Fruit fly (Drosophila melanogaster) whole organism, embryonic: Measurements from ENCODE around the gene CG5910.

Experiments used
- Adf1 ChIP-seq: fragments of 200-800 bp; sonication (Bioruptor generic); IDR thresholded peaks from 2 replicates; pipeline ENCODE4 v1.3.6; 2022; ENCODE audit warnings: missing biosample characterization, missing genetic modification characterization
- Blimp-1 ChIP-seq: fragments of 200-800 bp; sonication (Bioruptor generic); optimal IDR thresholded peaks from 3 replicates; lab custom pipeline; 2018; ENCODE audit warnings: missing biosample characterization, missing genetic modification characterization, mild to moderate bottlenecking, moderate library complexity, missing genetic modification reagents
- CG10209 ChIP-seq: fragments of 200-800 bp; sonication (Bioruptor generic); optimal IDR thresholded peaks from 3 replicates; lab custom pipeline; 2017; ENCODE audit warnings: missing biosample characterization, mild to moderate bottlenecking, missing genetic modification characterization, missing genetic modification reagents
- CG11093 ChIP-seq: fragments of 200-800 bp; sonication (Bioruptor generic); IDR thresholded peaks from 3 replicates; pipeline ENCODE4 v1.3.6; 2022; ENCODE audit warnings: missing biosample characterization, missing genetic modification characterization
- CG11560 ChIP-seq: fragments of 200-800 bp; sonication (Bioruptor generic); IDR thresholded peaks from 3 replicates; pipeline ENCODE4 v1.3.6; 2022; ENCODE audit warnings: missing biosample characterization, missing genetic modification characterization
- CG12236 ChIP-seq: fragments of 200-800 bp; sonication (Bioruptor generic); optimal IDR thresholded peaks from 2 replicates; lab custom pipeline; 2016; ENCODE audit warnings: missing biosample characterization, missing genetic modification characterization
- CG12744 ChIP-seq: fragments of 200-800 bp; sonication (Bioruptor generic); optimal IDR thresholded peaks from 2 replicates; lab custom pipeline; 2016; ENCODE audit warnings: missing biosample characterization, missing genetic modification characterization
- CG13123 ChIP-seq: fragments of 200-800 bp; sonication (Bioruptor generic); optimal IDR thresholded peaks from 2 replicates; lab custom pipeline; 2016; ENCODE audit warnings: missing biosample characterization, missing genetic modification characterization
- CG15011 ChIP-seq: fragments of 200-800 bp; sonication (Bioruptor generic); optimal IDR thresholded peaks from 3 replicates; lab custom pipeline; 2018; ENCODE audit warnings: missing biosample characterization, mild to moderate bottlenecking, missing genetic modification characterization
- CG16813 ChIP-seq: fragments of 200-800 bp; sonication (Bioruptor generic); IDR thresholded peaks from 3 replicates; pipeline ENCODE4 v1.3.6; 2022; ENCODE audit warnings: missing biosample characterization, missing genetic modification characterization; ENCODE audit not compliant: partially characterized antibody
- CG16863 ChIP-seq: fragments of 200-800 bp; sonication (Bioruptor generic); optimal IDR thresholded peaks from 3 replicates; lab custom pipeline; 2016; ENCODE audit warnings: missing biosample characterization, missing genetic modification characterization
- CG2712 ChIP-seq: fragments of 200-800 bp; optimal IDR thresholded peaks from 3 replicates; lab custom pipeline; 2019; ENCODE audit warnings: missing biosample characterization, mild to moderate bottlenecking, missing genetic modification characterization, moderate library complexity
- CG33557 ChIP-seq: fragments of 200-800 bp; sonication (Bioruptor generic); optimal IDR thresholded peaks from 2 replicates; lab custom pipeline; 2019; ENCODE audit warnings: missing biosample characterization, mild to moderate bottlenecking, missing genetic modification characterization, moderate library complexity
- CG3726 ChIP-seq: fragments of 200-800 bp; sonication (Bioruptor generic); IDR thresholded peaks from 3 replicates; pipeline ENCODE4, ENCODE4 v1.3.6; 2022; ENCODE audit warnings: missing biosample characterization, missing genetic modification characterization
- CG4404 ChIP-seq: fragments of 200-800 bp; sonication (Bioruptor generic); IDR thresholded peaks from 2 replicates; pipeline ENCODE4 v1.3.6; 2022; ENCODE audit warnings: missing biosample characterization, missing genetic modification characterization
- CG4820 ChIP-seq: fragments of 200-800 bp; sonication (Bioruptor generic); optimal IDR thresholded peaks from 3 replicates; lab custom pipeline; 2016; ENCODE audit warnings: missing biosample characterization, missing genetic modification characterization
- CG5180 ChIP-seq: fragments of 200-800 bp; sonication (Bioruptor generic); optimal IDR thresholded peaks from 3 replicates; lab custom pipeline; 2017; ENCODE audit warnings: missing biosample characterization, missing genetic modification characterization, mild to moderate bottlenecking, moderate library complexity, missing genetic modification reagents
- CG6654 ChIP-seq: fragments of 200-800 bp; sonication (Bioruptor generic); optimal IDR thresholded peaks from 2 replicates; lab custom pipeline; 2017; ENCODE audit warnings: missing biosample characterization, mild to moderate bottlenecking, missing genetic modification characterization
- CG7372 ChIP-seq: fragments of 200-800 bp; sonication (Bioruptor generic); IDR thresholded peaks from 2 replicates; pipeline ENCODE4 v1.3.6; 2022; ENCODE audit warnings: missing biosample characterization, missing genetic modification characterization
- CG8388 ChIP-seq: fragments of 200-800 bp; sonication (Bioruptor generic); optimal IDR thresholded peaks from 2 replicates; lab custom pipeline; 2019; ENCODE audit warnings: missing biosample characterization, mild to moderate bottlenecking, missing genetic modification characterization, moderate library complexity
- CG9609 ChIP-seq: fragments of 200-800 bp; sonication (Bioruptor generic); optimal IDR thresholded peaks from 3 replicates; lab custom pipeline; 2016; ENCODE audit warnings: missing biosample characterization, missing genetic modification characterization
- Dfd ChIP-seq, 2 experiments: fragments of >200 bp; optimal IDR thresholded peaks; 2 replicates each; lab custom pipeline; 2017; ENCODE audit warnings: missing biosample characterization in 2 of 2, missing genetic modification characterization in 2 of 2
- Drgx ChIP-seq: fragments of 200-800 bp; sonication (Bioruptor generic); IDR thresholded peaks from 2 replicates; pipeline ENCODE4 v1.3.6; 2022; ENCODE audit warnings: missing biosample characterization, missing genetic modification characterization
- Ets97D ChIP-seq: fragments of 200-800 bp; sonication (Bioruptor generic); optimal IDR thresholded peaks from 3 replicates; lab custom pipeline; 2016; ENCODE audit warnings: missing biosample characterization, missing genetic modification characterization
- GATAe ChIP-seq: fragments of 200-800 bp; sonication (Bioruptor generic); conservative IDR thresholded peaks from 2 replicates; pipeline ENCODE4 v1.3.6; 2022; ENCODE audit warnings: missing biosample characterization, missing genetic modification characterization
- HLH54F ChIP-seq: fragments of 200-800 bp; sonication (Bioruptor generic); optimal IDR thresholded peaks from 3 replicates; lab custom pipeline; 2016; ENCODE audit warnings: missing biosample characterization, missing genetic modification characterization
- Kr ChIP-seq: fragments of 200-800 bp; sonication (Bioruptor generic); optimal IDR thresholded peaks from 2 replicates; lab custom pipeline; 2017; ENCODE audit warnings: missing biosample characterization, mild to moderate bottlenecking, missing genetic modification characterization
- Max ChIP-seq: fragments of 200-800 bp; sonication (Bioruptor generic); optimal IDR thresholded peaks from 2 replicates; lab custom pipeline; 2016; ENCODE audit warnings: missing biosample characterization, mild to moderate bottlenecking, missing genetic modification characterization
- Med ChIP-seq: fragments of 200-800 bp; sonication (Bioruptor generic); peaks from one replicate; lab custom pipeline; 2016; ENCODE audit warnings: missing biosample characterization, missing genetic modification characterization, mild to moderate bottlenecking, inconsistent platforms, moderate library complexity
- NC2α ChIP-seq: fragments of 200-800 bp; sonication (Bioruptor generic); optimal IDR thresholded peaks from 2 replicates; lab custom pipeline; 2016; ENCODE audit warnings: missing biosample characterization, missing genetic modification characterization
- Spps ChIP-seq: fragments of 200-800 bp; sonication (Bioruptor generic); optimal IDR thresholded peaks from 2 replicates; lab custom pipeline; 2018; ENCODE audit warnings: missing biosample characterization, mild to moderate bottlenecking, missing genetic modification characterization
- Xrp1 ChIP-seq: fragments of 200-800 bp; sonication (Bioruptor generic); IDR thresholded peaks from 2 replicates; pipeline ENCODE4 v1.3.6; 2022; ENCODE audit warnings: missing biosample characterization, missing genetic modification characterization
- ara ChIP-seq: fragments of 200-800 bp; sonication (Bioruptor generic); IDR thresholded peaks from 2 replicates; pipeline ENCODE4 v1.3.6; 2022; ENCODE audit warnings: missing biosample characterization, missing genetic modification characterization
- az2 ChIP-seq: fragments of 200-800 bp; sonication (Bioruptor generic); optimal IDR thresholded peaks from 3 replicates; lab custom pipeline; 2016; ENCODE audit warnings: missing biosample characterization, missing genetic modification characterization
- bcd ChIP-seq: fragments of 200-800 bp; sonication (Bioruptor generic); optimal IDR thresholded peaks from 2 replicates; lab custom pipeline; 2017; ENCODE audit warnings: missing biosample characterization, mild to moderate bottlenecking, missing genetic modification characterization
- cato ChIP-seq: fragments of 200-800 bp; sonication (Bioruptor generic); optimal IDR thresholded peaks from 2 replicates; lab custom pipeline; 2016; ENCODE audit warnings: missing biosample characterization, missing genetic modification characterization, borderline replicate concordance
- crc ChIP-seq: fragments of 200-800 bp; sonication (Bioruptor generic); optimal IDR thresholded peaks from 2 replicates; lab custom pipeline; 2016; ENCODE audit warnings: missing biosample characterization, missing genetic modification characterization
- dmrt99B ChIP-seq: fragments of 200-800 bp; sonication (Bioruptor generic); optimal IDR thresholded peaks from 2 replicates; lab custom pipeline; 2018; ENCODE audit warnings: missing biosample characterization, mild to moderate bottlenecking, missing genetic modification characterization, moderate library complexity
- ems ChIP-seq: fragments of 200-800 bp; sonication (Bioruptor generic); optimal IDR thresholded peaks from 3 replicates; lab custom pipeline; 2016; ENCODE audit warnings: missing biosample characterization, missing genetic modification characterization
- fd102C ChIP-seq: fragments of 200-800 bp; sonication (Bioruptor generic); optimal IDR thresholded peaks from 2 replicates; lab custom pipeline; 2018; ENCODE audit warnings: missing biosample characterization, mild to moderate bottlenecking, missing genetic modification characterization, moderate library complexity
- fd3F ChIP-seq: fragments of 200-800 bp; sonication (Bioruptor generic); optimal IDR thresholded peaks from 2 replicates; lab custom pipeline; 2018; ENCODE audit warnings: missing biosample characterization, mild to moderate bottlenecking, missing genetic modification characterization, moderate library complexity
- fd96Cb ChIP-seq: fragments of 200-800 bp; sonication (Bioruptor generic); optimal IDR thresholded peaks from 2 replicates; lab custom pipeline; 2018; ENCODE audit warnings: missing biosample characterization, mild to moderate bottlenecking, missing genetic modification characterization, moderate library complexity
- hbn ChIP-seq: fragments of 200-800 bp; sonication (Bioruptor generic); IDR thresholded peaks from 2 replicates; pipeline ENCODE4 v1.3.6; 2022; ENCODE audit warnings: missing biosample characterization, missing genetic modification characterization; ENCODE audit not compliant: partially characterized antibody
- jigr1 ChIP-seq: fragments of 200-800 bp; sonication (Bioruptor generic); IDR thresholded peaks from 3 replicates; pipeline ENCODE4 v1.3.6; 2022; ENCODE audit warnings: missing biosample characterization, missing genetic modification characterization
- p53 ChIP-seq: fragments of 200-800 bp; sonication (Bioruptor generic); optimal IDR thresholded peaks from 2 replicates; lab custom pipeline; 2016; ENCODE audit warnings: missing biosample characterization, missing genetic modification characterization
- ro ChIP-seq: fragments of 200-800 bp; sonication (Bioruptor generic); IDR thresholded peaks from 2 replicates; pipeline ENCODE4 v1.3.6; 2022; ENCODE audit warnings: missing biosample characterization, missing genetic modification characterization
- sim ChIP-seq: fragments of 200-800 bp; sonication (Bioruptor generic); IDR thresholded peaks from 2 replicates; pipeline ENCODE4 v1.3.6; 2022; ENCODE audit warnings: missing biosample characterization, missing genetic modification characterization
- sob ChIP-seq: fragments of 200-800 bp; sonication (Bioruptor generic); IDR thresholded peaks from 2 replicates; pipeline ENCODE4 v1.3.6; 2022; ENCODE audit warnings: missing biosample characterization, missing genetic modification characterization
- trem ChIP-seq: fragments of 200-800 bp; optimal IDR thresholded peaks from 3 replicates; lab custom pipeline; 2019; ENCODE audit warnings: missing biosample characterization, mild to moderate bottlenecking, missing genetic modification characterization, moderate library complexity
- wdn ChIP-seq: fragments of 200-800 bp; sonication (Bioruptor generic); IDR thresholded peaks from 2 replicates; pipeline ENCODE4 v1.3.6; 2022; ENCODE audit warnings: missing biosample characterization, missing genetic modification characterization

The CG5910 gene

dm6 chr3L:20405971-20406948 lies 36.0 kb upstream of the CG5910 start (continued):
- TF ChIP-seq CG4404 (no peak), Max (no peak), CG11093 (GFP tag; lab: Robert Waterston, UW) (no peak), Drgx (no peak), CG4820 (GFP tag; lab: Kevin White, UChicago) (no peak), dmrt99B (tag; lab: Kevin White, UChicago) (no peak), trem (tag; lab: Kevin White, UChicago) (no peak), Spps (tag; lab: Kevin White, UChicago) (no peak), fd102C (GFP tag; lab: Kevin White, UChicago) (peak; percentile 13), fd96Cb (no peak), Dfd (GFP tag; optimal IDR thresholded peaks at IDR 0.05; lab: Kevin White, UChicago) (no peak), Med (peak; percentile 4), CG16863 (GFP tag; lab: Kevin White, UChicago) (no peak), cato (GFP tag; lab: Kevin White, UChicago) (no peak), Blimp-1 (GFP tag; lab: Kevin White, UChicago) (peak; percentile 31), jigr1 (no peak), Xrp1 (GFP tag; lab: Robert Waterston, UW) (no peak), Ets97D (GFP tag; lab: Kevin White, UChicago) (no peak), fd3F (GFP tag; lab: Kevin White, UChicago) (no peak), CG33557 (no peak), CG3726 (GFP tag; lab: Robert Waterston, UW) (no peak), CG6654 (no peak), CG16813 (GFP tag; lab: Robert Waterston, UW) (no peak), CG10209 (GFP tag; lab: Kevin White, UChicago) (no peak), hbn (GFP tag; lab: Robert Waterston, UW) (no peak), crc (no peak), CG15011 (GFP tag; lab: Kevin White, UChicago) (no peak), ara (GFP tag; lab: Robert Waterston, UW) (no peak), CG8388 (no peak), wdn (GFP tag; lab: Robert Waterston, UW) (no peak), bcd (GFP tag; lab: Kevin White, UChicago) (no peak), ro (GFP tag; lab: Robert Waterston, UW) (no peak), ems (no peak), CG9609 (GFP tag; lab: Kevin White, UChicago) (no peak), p53 (GFP tag; lab: Kevin White, UChicago) (no peak), CG11560 (tag; lab: Robert Waterston, UW) (no peak), CG12744 (GFP tag; lab: Kevin White, UChicago) (peak; percentile 25), sim (GFP tag; lab: Robert Waterston, UW) (no peak), HLH54F (GFP tag; lab: Kevin White, UChicago) (no peak), sob (GFP tag; lab: Robert Waterston, UW) (no peak), CG7372 (GFP tag; lab: Robert Waterston, UW) (no peak), az2 (GFP tag; lab: Kevin White, UChicago) (no peak), GATAe (no peak), Adf1 (GFP tag; lab: Robert Waterston, UW) (no peak), Kr (GFP tag; lab: Kevin White, UChicago) (no peak), CG13123 (GFP tag; lab: Kevin White, UChicago) (no peak), NC2α (GFP tag; lab: Kevin White, UChicago) (no peak), CG5180 (peak; percentile 5), CG12236 (GFP tag; lab: Kevin White, UChicago) (no peak), CG2712 (tag; lab: Kevin White, UChicago) (peak; percentile 2)
